Worm (Caenorhabditis elegans) whole organism, L4 larva: ENCODE results near the gene C50D2.2.

Experiments used
- F44E2.7 ChIP-seq: fragments of 200-800 bp; sonication (Bioruptor generic); IDR thresholded peaks from 2 replicates; pipeline ENCODE4 v2.1.2; 2022; ENCODE audit warnings: missing genetic modification characterization, missing compliant biosample characterization
- F49E8.2 ChIP-seq: sonication (generic microtip); optimal IDR thresholded peaks from 2 replicates; lab custom pipeline; 2016; ENCODE audit warnings: missing compliant biosample characterization, mild to moderate bottlenecking, missing genetic modification characterization, borderline replicate concordance
- ama-1 ChIP-seq: fragments of 150-350 bp; optimal IDR thresholded peaks from 2 replicates; lab custom pipeline; 2014; ENCODE audit warnings: inconsistent platforms, mixed read lengths
- ceh-20 ChIP-seq: fragments of 200-800 bp; sonication (Bioruptor generic); IDR thresholded peaks from 2 replicates; pipeline ENCODE4 v1.3.6; 2022; ENCODE audit warnings: missing genetic modification reagents, missing genetic modification characterization, missing compliant biosample characterization
- ces-1 ChIP-seq: fragments of 150-350 bp; sonication (generic microtip); optimal IDR thresholded peaks from 4 replicates; lab custom pipeline; 2014; ENCODE audit warnings: missing biosample characterization, missing genetic modification reagents, missing genetic modification characterization
- daf-19 ChIP-seq: fragments of 200-800 bp; sonication (Bioruptor generic); conservative IDR thresholded peaks from 2 replicates; pipeline ENCODE4 v1.3.6; 2022; ENCODE audit warnings: missing genetic modification characterization, missing compliant biosample characterization
- hlh-30 ChIP-seq: sonication (generic microtip); optimal IDR thresholded peaks from 2 replicates; lab custom pipeline; 2017; ENCODE audit warnings: antibody characterized with exemption, mild to moderate bottlenecking, missing genetic modification characterization, missing compliant biosample characterization; ENCODE audit not compliant: insufficient read depth
- mxl-3 ChIP-seq: fragments of 200-800 bp; sonication (Bioruptor generic); optimal IDR thresholded peaks from 2 replicates; lab custom pipeline; 2018; ENCODE audit warnings: mild to moderate bottlenecking, missing genetic modification characterization, missing compliant biosample characterization
- nhr-25 ChIP-seq: sonication (generic microtip); optimal IDR thresholded peaks from 2 replicates; lab custom pipeline; 2017; ENCODE audit warnings: missing genetic modification characterization, mild to moderate bottlenecking, missing compliant biosample characterization, antibody characterized with exemption, moderate library complexity, borderline replicate concordance; ENCODE audit not compliant: insufficient read depth
- nhr-41 ChIP-seq: fragments of 200-800 bp; sonication (Bioruptor generic); IDR thresholded peaks from 2 replicates; pipeline ENCODE4 v1.3.6; 2022; ENCODE audit warnings: missing genetic modification reagents, missing genetic modification characterization, missing compliant biosample characterization
- zfp-3 ChIP-seq: fragments of 200-800 bp; sonication (Bioruptor generic); conservative IDR thresholded peaks from 2 replicates; pipeline ENCODE4 v1.3.6; 2022; ENCODE audit warnings: missing genetic modification reagents, missing genetic modification characterization, missing compliant biosample characterization

DNA sequence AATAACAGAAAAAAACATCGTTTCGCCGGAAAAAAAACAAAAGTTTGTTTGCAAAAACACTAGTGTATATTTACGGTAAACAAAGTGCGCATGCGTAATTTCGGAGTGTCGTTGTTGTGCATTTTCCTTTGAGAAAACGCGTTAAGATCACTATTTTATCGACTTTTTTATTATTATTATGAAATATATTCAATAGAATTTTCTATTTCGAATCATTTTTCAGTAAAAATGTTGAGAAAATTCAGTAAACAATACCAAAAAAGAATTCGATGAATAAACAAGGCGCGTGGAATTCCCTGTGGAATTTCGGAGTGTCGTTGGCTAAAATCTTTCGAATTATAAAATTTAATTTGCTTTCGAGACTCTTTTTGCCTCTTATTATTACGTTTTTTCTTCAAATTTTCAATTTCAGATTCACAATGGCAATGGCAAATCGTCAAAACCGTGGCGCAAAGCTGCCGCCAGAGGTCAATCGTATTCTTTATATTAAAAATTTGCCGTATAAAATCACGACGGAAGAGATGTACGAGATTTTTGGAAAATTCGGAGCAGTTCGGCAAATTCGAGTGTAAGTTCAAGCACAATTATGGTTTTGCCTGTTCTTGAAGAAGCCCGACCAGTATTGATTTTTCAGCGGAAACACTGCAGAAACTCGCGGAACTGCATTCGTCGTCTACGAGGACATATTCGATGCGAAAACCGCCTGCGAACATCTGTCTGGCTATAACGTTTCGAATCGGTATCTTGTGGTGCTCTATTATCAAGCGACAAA lies 10.8 kb upstream of the C50D2.2 start, which contains the start of the genes luc-7L3 and sftb-6:
- TF ChIP-seq nhr-25 (tag; lab: Kevin White, UChicago) (no peak), hlh-30 (tag; lab: Kevin White, UChicago) (peak; percentile 21), F44E2.7 (GFP tag; lab: Robert Waterston, UW) (no peak), zfp-3 (GFP tag; lab: Robert Waterston, UW) (no peak), nhr-41 (GFP tag; lab: Robert Waterston, UW) (no peak), ceh-20 (no peak), daf-19 (no peak), mxl-3 (GFP tag; lab: Kevin White, UChicago) (no peak), ama-1 (lab: Kevin White, UChicago) (no peak), ces-1 (GFP tag; lab: Kevin White, UChicago) (no peak), F49E8.2 (tag; lab: Kevin White, UChicago) (no peak)
